Fruit fly (Drosophila melanogaster): ENCODE data around the gene Eip74EF.

Eip74EF gene

DNA sequence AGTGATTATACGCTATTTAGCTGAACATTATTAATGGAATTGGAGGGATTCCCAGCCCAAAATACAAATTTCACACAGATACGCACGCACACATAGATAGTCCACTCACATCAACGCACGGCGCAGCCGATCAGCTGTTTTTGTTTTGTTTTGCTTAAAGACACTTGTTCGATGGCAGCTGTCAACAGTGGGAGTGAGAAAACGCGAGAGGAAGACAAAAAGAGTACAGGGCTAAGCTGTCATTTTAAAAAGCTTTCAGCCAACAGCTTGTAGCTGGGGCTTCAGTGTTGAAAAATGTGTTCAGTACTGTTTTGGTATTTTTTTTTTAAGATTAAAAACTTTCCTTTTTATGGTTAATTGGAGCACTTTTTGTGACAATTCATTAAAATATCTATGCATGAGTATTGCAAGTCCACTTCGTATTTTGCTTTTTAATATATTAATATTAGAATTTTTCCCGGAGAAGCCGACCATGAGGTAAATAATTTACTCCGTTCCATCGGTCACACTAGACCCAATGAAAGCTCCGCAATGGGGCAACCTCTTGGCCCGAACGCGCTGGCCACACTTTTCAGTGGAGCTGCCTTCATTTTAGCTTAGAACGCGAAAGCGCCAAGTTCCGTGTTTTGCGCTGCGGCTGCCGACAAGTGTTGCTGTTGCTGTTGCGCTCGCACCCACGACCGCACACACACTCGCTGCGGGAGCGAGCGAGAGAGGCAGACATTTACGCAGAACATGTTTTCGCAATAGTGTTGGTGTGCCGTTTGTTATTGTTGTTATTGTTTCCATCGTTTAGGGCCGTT is 86.0 kb downstream of the Eip74EF start (continued):
- peak; percentile 10; the same call in 1 of the 2 replicates for TF ChIP-seq al (GFP tag; IDR thresholded peaks at IDR 0.05)
- no peak for TF ChIP-seq odd (GFP tag; optimal IDR thresholded peaks at IDR 0.05)
- TF ChIP-seq CG7745 (tag; optimal IDR thresholded peaks at IDR 0.05) = no peak
- no peak for TF ChIP-seq jigr1 (GFP tag; IDR thresholded peaks at IDR 0.05)
- TF ChIP-seq yki (optimal IDR thresholded peaks at IDR 0.05) = no peak
- TF ChIP-seq Med (GFP tag) = peak; percentile 87
- peak; percentile 41 for TF ChIP-seq sna (GFP tag; IDR thresholded peaks at IDR 0.05; ENCODE audit: partially characterized antibody)
- no peak for TF ChIP-seq CG32772 (GFP tag; IDR thresholded peaks at IDR 0.05)

DNA sequence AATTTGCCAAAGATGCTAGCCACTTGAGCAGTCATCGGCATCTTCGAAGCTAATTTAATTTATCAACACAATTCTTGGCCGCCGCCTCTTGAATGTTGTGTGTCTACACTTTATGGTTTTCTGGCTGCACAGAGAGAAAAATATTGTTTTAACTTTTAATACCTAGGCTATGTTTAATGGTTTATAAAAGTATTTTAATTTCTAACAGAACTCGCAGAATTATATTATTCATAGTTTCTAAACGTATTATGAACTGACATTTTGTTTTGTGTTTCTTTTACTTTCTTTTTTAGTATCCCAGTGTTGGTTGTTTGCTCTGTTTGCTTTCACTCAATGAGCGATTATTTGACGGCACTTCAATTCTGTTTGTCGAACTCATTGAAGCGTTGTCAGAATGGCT is 86.9 kb downstream of the Eip74EF start:
- TF ChIP-seq CG11695 (GFP tag; IDR thresholded peaks at IDR 0.05) = peak; percentile 50; the same call in 1 of the 3 replicates
- no peak for TF ChIP-seq peb (GFP tag; IDR thresholded peaks at IDR 0.05)
- TF ChIP-seq CG1602 (GFP tag; optimal IDR thresholded peaks at IDR 0.05) = no peak
- no peak for TF ChIP-seq fd102C (GFP tag; optimal IDR thresholded peaks at IDR 0.05)
- no peak for TF ChIP-seq CG8281 (tag; optimal IDR thresholded peaks at IDR 0.05)
- TF ChIP-seq pho (GFP tag; optimal IDR thresholded peaks at IDR 0.05) = peak; percentile 3
- peak; percentile 33 for TF ChIP-seq CG2120 (GFP tag; optimal IDR thresholded peaks at IDR 0.05)
- peak; percentile 17 for TF ChIP-seq abd-A (tag; optimal IDR thresholded peaks at IDR 0.05)
- peak; percentile 56 for TF ChIP-seq CG10979 (tag; optimal IDR thresholded peaks at IDR 0.05)
- no peak for TF ChIP-seq gsb (GFP tag; IDR thresholded peaks at IDR 0.05)
- peak; percentile 31 for TF ChIP-seq ATbp (GFP tag; optimal IDR thresholded peaks at IDR 0.05)
- TF ChIP-seq salm (tag; optimal IDR thresholded peaks at IDR 0.05) = peak; percentile 16
- peak; percentile 9 for TF ChIP-seq Nf-YB (GFP tag; optimal IDR thresholded peaks at IDR 0.05)
- TF ChIP-seq Dp (GFP tag; optimal IDR thresholded peaks at IDR 0.05) = no peak
- TF ChIP-seq CG2875 (GFP tag; optimal IDR thresholded peaks at IDR 0.05) = peak; percentile 27
- 0 out of 2 replicates have a peak, but pooled peaks have one; percentile 24 for TF ChIP-seq HLH3B (GFP tag; IDR thresholded peaks at IDR 0.05)
- TF ChIP-seq ERR (GFP tag; optimal IDR thresholded peaks at IDR 0.05) = no peak
- peak; percentile 54 for TF ChIP-seq CG8388 (GFP tag; optimal IDR thresholded peaks at IDR 0.05)
- no peak for TF ChIP-seq knrl (GFP tag; IDR thresholded peaks at IDR 0.05; ENCODE audit: partially characterized antibody)
- TF ChIP-seq PHDP (tag; optimal IDR thresholded peaks at IDR 0.05) = peak; percentile 51
- TF ChIP-seq CG15514 (GFP tag; optimal IDR thresholded peaks at IDR 0.05) = no peak
- TF ChIP-seq CG32532 (GFP tag; IDR thresholded peaks at IDR 0.05) = no peak
- no peak for TF ChIP-seq Fer2 (tag; optimal IDR thresholded peaks at IDR 0.05)
- TF ChIP-seq Hmr (GFP tag; optimal IDR thresholded peaks at IDR 0.05) = peak; percentile 23
- TF ChIP-seq Nf-YA (GFP tag; IDR thresholded peaks at IDR 0.05) = 0 out of 2 replicates have a peak, but pooled peaks have one; percentile 6
- TF ChIP-seq zfh1 (GFP tag; IDR thresholded peaks at IDR 0.05) = peak; percentile 51; the same call in 1 of the 3 replicates
- TF ChIP-seq Blimp-1 (GFP tag; optimal IDR thresholded peaks at IDR 0.05) = peak; percentile 83
- no peak for TF ChIP-seq Myb (GFP tag; optimal IDR thresholded peaks at IDR 0.05)
- peak in 1 of 3 experiments; percentile 40 for TF ChIP-seq lola (GFP tag; optimal IDR thresholded peaks at IDR 0.05)
- TF ChIP-seq shn (GFP tag; optimal IDR thresholded peaks at IDR 0.05) = no peak
- peak; percentile 49 for TF ChIP-seq grau (tag; optimal IDR thresholded peaks at IDR 0.05)
- peak; percentile 58 for TF ChIP-seq CG2712 (tag; optimal IDR thresholded peaks at IDR 0.05)
- no peak for TF ChIP-seq fd64A (GFP tag; optimal IDR thresholded peaks at IDR 0.05)
- no peak for TF ChIP-seq CG6854 (GFP tag; optimal IDR thresholded peaks at IDR 0.05)
- TF ChIP-seq lmd (GFP tag; IDR thresholded peaks at IDR 0.05) = 0 out of 2 replicates have a peak, but pooled peaks have one; percentile 27
- TF ChIP-seq corto (GFP tag; optimal IDR thresholded peaks at IDR 0.05) = no peak
- TF ChIP-seq CG4820 (GFP tag; optimal IDR thresholded peaks at IDR 0.05) = peak; percentile 16
- TF ChIP-seq toy (GFP tag; IDR thresholded peaks at IDR 0.05) = no peak
- TF ChIP-seq CG4404 (GFP tag; IDR thresholded peaks at IDR 0.05) = no peak
- no peak for TF ChIP-seq CG9609 (GFP tag; optimal IDR thresholded peaks at IDR 0.05)
